Fruit fly (Drosophila melanogaster) whole organism, wandering third instar larva: ENCODE measurements around the gene Hr78.

ENCODE experiments used
- Abd-B ChIP-seq: fragments of >200 bp; optimal IDR thresholded peaks from 2 replicates; lab custom pipeline; 2017; ENCODE audit warnings: missing biosample characterization, missing genetic modification characterization
- CrebA ChIP-seq: fragments of 200-800 bp; sonication (Bioruptor generic); optimal IDR thresholded peaks from 2 replicates; lab custom pipeline; 2016; ENCODE audit warnings: missing biosample characterization, mild to moderate bottlenecking, missing genetic modification characterization, borderline replicate concordance
- Hr78 ChIP-seq: fragments of >200 bp; optimal IDR thresholded peaks from 2 replicates; lab custom pipeline; 2017; ENCODE audit warnings: missing biosample characterization, missing genetic modification characterization
- Mio ChIP-seq: sonication (Bioruptor generic); optimal IDR thresholded peaks from 2 replicates; lab custom pipeline; 2016; ENCODE audit warnings: missing biosample characterization, missing genetic modification characterization
- Myc ChIP-seq: fragments of >200 bp; optimal IDR thresholded peaks from 2 replicates; lab custom pipeline; 2017
- Rel ChIP-seq, 2 experiments: fragments of 200-800 bp; sonication (Bioruptor generic) in 1 of 2; optimal IDR thresholded peaks; 2 replicates in 1 of 2; 3 replicates in 1 of 2; lab custom pipeline; 2016 to 2019; ENCODE audit warnings: mild to moderate bottlenecking in 2 of 2, missing biosample characterization in 2 of 2, missing genetic modification characterization in 2 of 2, moderate library complexity in 1 of 2
- brk ChIP-seq: fragments of 200-800 bp; sonication (Bioruptor generic); optimal IDR thresholded peaks from 2 replicates; lab custom pipeline; 2016; ENCODE audit warnings: missing biosample characterization, mild to moderate bottlenecking, missing genetic modification characterization
- dl ChIP-seq, 2 experiments: fragments of 175-275, 200-275 bp in 1 of 2; fragments of 200-275 bp in 1 of 2; sonication (Bioruptor generic); optimal IDR thresholded peaks; lab custom pipeline; 2018; ENCODE audit warnings: mild to moderate bottlenecking in 2 of 2, missing biosample characterization in 2 of 2, missing genetic modification characterization in 2 of 2, moderate library complexity in 2 of 2; ENCODE audit not compliant: partially characterized antibody in 2 of 2, insufficient read depth in 1 of 2
- fru ChIP-seq: fragments of 200-800 bp; sonication (Bioruptor generic); optimal IDR thresholded peaks from 3 replicates; lab custom pipeline; 2016; ENCODE audit warnings: missing biosample characterization, mild to moderate bottlenecking, missing genetic modification characterization
- lola ChIP-seq: fragments of >200 bp; optimal IDR thresholded peaks from 2 replicates; lab custom pipeline; 2017; ENCODE audit warnings: missing biosample characterization, missing genetic modification characterization
- psq ChIP-seq: fragments of 200-800 bp; sonication (Bioruptor generic); optimal IDR thresholded peaks from 3 replicates; lab custom pipeline; 2017; ENCODE audit warnings: missing biosample characterization, mild to moderate bottlenecking, missing genetic modification characterization, moderate library complexity
- rgr ChIP-seq: fragments of 200-800 bp; sonication (Bioruptor generic); optimal IDR thresholded peaks from 3 replicates; lab custom pipeline; 2016; ENCODE audit warnings: missing biosample characterization, mild to moderate bottlenecking, missing genetic modification characterization
- sv ChIP-seq: fragments of 200-800 bp; sonication (Bioruptor generic); optimal IDR thresholded peaks from 3 replicates; lab custom pipeline; 2016; ENCODE audit warnings: missing biosample characterization, missing genetic modification characterization
- usp ChIP-seq: fragments of >200 bp; optimal IDR thresholded peaks from 2 replicates; lab custom pipeline; 2017; ENCODE audit warnings: missing biosample characterization, missing genetic modification characterization

dm6 chr3L:21458736-21459135 is 38.6 kb downstream of the Hr78 start:
- TF ChIP-seq psq (GFP tag; lab: Kevin White, UChicago) (no peak), Myc (lab: Kevin White, UChicago) (no peak), sv (GFP tag; lab: Kevin White, UChicago) (no peak), fru (GFP tag; lab: Kevin White, UChicago) (no peak), Abd-B (no peak), rgr (GFP tag; lab: Kevin White, UChicago) (no peak), Mio (GFP tag; lab: Kevin White, UChicago) (no peak), brk (GFP tag; lab: Kevin White, UChicago) (no peak), lola (GFP tag; lab: Kevin White, UChicago) (no peak), dl (GFP tag; optimal IDR thresholded peaks at IDR 0.05; lab: Kevin White, UChicago; ENCODE audit: insufficient read depth in 1 of 2, partially characterized antibody in 2 of 2) (no peak), Hr78 (GFP tag; lab: Kevin White, UChicago) (no peak), usp (no peak), Rel (GFP tag; optimal IDR thresholded peaks at IDR 0.05; lab: Kevin White, UChicago) (no peak), Rel (tag; optimal IDR thresholded peaks at IDR 0.05; lab: Kevin White, UChicago) (no peak), CrebA (GFP tag; lab: Kevin White, UChicago) (no peak)
